Worm (Caenorhabditis elegans) whole organism, L3 larva: ENCODE results near the gene M03D4.3.

Source experiments
- fos-1 ChIP-seq: fragments of 150-350 bp; optimal IDR thresholded peaks from 2 replicates; lab custom pipeline; 2014; ENCODE audit warnings: missing biosample characterization, missing genetic modification characterization
- mdl-1 ChIP-seq: fragments of 150-350 bp; optimal IDR thresholded peaks from 2 replicates; lab custom pipeline; 2014; ENCODE audit warnings: missing biosample characterization, missing genetic modification characterization

DNA sequence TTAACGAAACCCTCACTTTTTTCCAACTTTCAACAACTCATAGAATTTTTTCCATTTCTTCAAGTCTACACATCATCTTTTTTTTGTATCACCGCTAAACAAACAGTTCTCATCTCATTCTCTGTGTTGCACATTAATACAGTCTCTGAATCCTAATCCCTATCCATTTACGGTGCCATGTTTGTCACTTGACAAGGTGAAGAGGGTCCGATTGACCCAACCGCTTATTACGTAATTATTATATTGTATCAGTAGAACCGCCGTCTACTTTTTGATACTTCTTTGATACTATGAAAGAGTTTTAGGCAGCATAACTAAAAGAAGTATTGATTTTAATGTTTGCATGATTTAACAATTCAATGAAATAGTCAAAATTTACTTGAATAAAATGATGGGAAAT is 22.4 kb upstream of the M03D4.3 start:
- TF ChIP-seq mdl-1 (tag; lab: Kevin White, UChicago) (no peak), fos-1 (no peak)
